Fruit fly (Drosophila melanogaster) whole organism, embryonic: Measurements from ENCODE around the gene CG12171.
A peak's percentile ranks its signal among the peaks of the same experiment; 100 is the strongest.

ENCODE experiments used
- Asciz ChIP-seq: fragments of 200-800 bp; sonication (Bioruptor generic); optimal IDR thresholded peaks from 2 replicates; lab custom pipeline; 2017; ENCODE audit warnings: missing biosample characterization, mild to moderate bottlenecking, missing genetic modification characterization, missing genetic modification reagents
- Atf6 ChIP-seq: fragments of 200-800 bp; sonication (Bioruptor generic); IDR thresholded peaks from 2 replicates; pipeline ENCODE4 v1.3.6; 2022; ENCODE audit warnings: missing biosample characterization, missing genetic modification characterization
- CG10274 ChIP-seq: fragments of 200-800 bp; sonication (Bioruptor generic); optimal IDR thresholded peaks from 3 replicates; lab custom pipeline; 2017; ENCODE audit warnings: missing biosample characterization, mild to moderate bottlenecking, missing genetic modification characterization
- CG10543 ChIP-seq: fragments of 200-800 bp; sonication (Bioruptor generic); optimal IDR thresholded peaks from 3 replicates; lab custom pipeline; 2017; ENCODE audit warnings: missing biosample characterization, mild to moderate bottlenecking, missing genetic modification characterization, moderate library complexity
- CG12391 ChIP-seq: fragments of 200-800 bp; sonication (Bioruptor generic); optimal IDR thresholded peaks from 3 replicates; lab custom pipeline; 2018; ENCODE audit warnings: missing biosample characterization, mild to moderate bottlenecking, missing genetic modification characterization, moderate library complexity
- CG15269 ChIP-seq: fragments of 200-800 bp; sonication (Bioruptor generic); optimal IDR thresholded peaks from 2 replicates; lab custom pipeline; 2018; ENCODE audit warnings: missing biosample characterization, mild to moderate bottlenecking, missing genetic modification characterization, moderate library complexity
- CG15479 ChIP-seq: fragments of 200-800 bp; sonication (Bioruptor generic); optimal IDR thresholded peaks from 3 replicates; lab custom pipeline; 2019; ENCODE audit warnings: missing biosample characterization, mild to moderate bottlenecking, missing genetic modification characterization, moderate library complexity
- CG1603 ChIP-seq: fragments of 200-800 bp; sonication (Bioruptor generic); optimal IDR thresholded peaks from 2 replicates; lab custom pipeline; 2019; ENCODE audit warnings: missing biosample characterization, mild to moderate bottlenecking, missing genetic modification characterization, moderate library complexity
- CG16813 ChIP-seq: fragments of 200-800 bp; sonication (Bioruptor generic); IDR thresholded peaks from 3 replicates; pipeline ENCODE4 v1.3.6; 2022; ENCODE audit warnings: missing biosample characterization, missing genetic modification characterization; ENCODE audit not compliant: partially characterized antibody
- CG2116 ChIP-seq: fragments of 200-800 bp; sonication (Bioruptor generic); optimal IDR thresholded peaks from 3 replicates; lab custom pipeline; 2018; ENCODE audit warnings: missing biosample characterization, mild to moderate bottlenecking, missing genetic modification characterization
- CG33213 ChIP-seq: fragments of 200-800 bp; sonication (Bioruptor generic); optimal IDR thresholded peaks from 3 replicates; lab custom pipeline; 2016; ENCODE audit warnings: missing biosample characterization, missing genetic modification characterization
- CG34422 ChIP-seq: fragments of 200-800 bp; sonication (Bioruptor generic); IDR thresholded peaks from 3 replicates; pipeline ENCODE4 v1.3.6; 2022; ENCODE audit warnings: missing biosample characterization, missing genetic modification characterization
- CG3995 ChIP-seq: fragments of 200-800 bp; sonication (Bioruptor generic); optimal IDR thresholded peaks from 3 replicates; lab custom pipeline; 2016; ENCODE audit warnings: missing biosample characterization, missing genetic modification characterization
- CG5245 ChIP-seq: fragments of 200-800 bp; sonication (Bioruptor generic); optimal IDR thresholded peaks from 3 replicates; lab custom pipeline; 2016; ENCODE audit warnings: missing biosample characterization, missing genetic modification characterization
- CG6689 ChIP-seq: fragments of 200-800 bp; sonication (Bioruptor generic); IDR thresholded peaks from 2 replicates; pipeline ENCODE4 v1.3.6; 2022; ENCODE audit warnings: missing biosample characterization, missing genetic modification characterization
- CG6791 ChIP-seq: fragments of 200-800 bp; sonication (Bioruptor generic); IDR thresholded peaks from 3 replicates; pipeline ENCODE4 v1.3.6; 2022; ENCODE audit warnings: missing biosample characterization, missing genetic modification characterization; ENCODE audit not compliant: partially characterized antibody
- CG6813 ChIP-seq: fragments of 200-800 bp; sonication (Bioruptor generic); optimal IDR thresholded peaks from 2 replicates; lab custom pipeline; 2017; ENCODE audit warnings: missing biosample characterization, missing genetic modification characterization, mild to moderate bottlenecking, moderate library complexity, missing genetic modification reagents
- Dip3 ChIP-seq: fragments of 200-800 bp; sonication (Bioruptor generic); optimal IDR thresholded peaks from 3 replicates; lab custom pipeline; 2016; ENCODE audit warnings: missing biosample characterization, missing genetic modification characterization
- Dref ChIP-seq: fragments of 200-800 bp; sonication (Bioruptor generic); IDR thresholded peaks from 2 replicates; pipeline ENCODE4 v1.3.6; 2022; ENCODE audit warnings: missing biosample characterization, missing genetic modification characterization
- Elba2 ChIP-seq: fragments of 200-800 bp; sonication (Bioruptor generic); optimal IDR thresholded peaks from 3 replicates; lab custom pipeline; 2016; ENCODE audit warnings: missing biosample characterization, missing genetic modification characterization
- Hsf ChIP-seq: fragments of 200-800 bp; sonication (Bioruptor generic); optimal IDR thresholded peaks from 3 replicates; lab custom pipeline; 2016; ENCODE audit warnings: missing biosample characterization, missing genetic modification characterization
- Mes4 ChIP-seq: fragments of 200-800 bp; sonication (Bioruptor generic); optimal IDR thresholded peaks from 2 replicates; lab custom pipeline; 2016; ENCODE audit warnings: missing biosample characterization, missing genetic modification characterization
- Myb ChIP-seq: fragments of 200-800 bp; sonication (Bioruptor generic); optimal IDR thresholded peaks from 2 replicates; lab custom pipeline; 2016; ENCODE audit warnings: missing biosample characterization, missing genetic modification characterization
- Neu2 ChIP-seq: fragments of 200-800 bp; sonication (Bioruptor generic); optimal IDR thresholded peaks from 3 replicates; lab custom pipeline; 2016; ENCODE audit warnings: missing biosample characterization, missing genetic modification characterization, borderline replicate concordance
- Nf-YC ChIP-seq: fragments of 200-800 bp; optimal IDR thresholded peaks from 3 replicates; lab custom pipeline; 2019; ENCODE audit warnings: missing biosample characterization, mild to moderate bottlenecking, missing genetic modification characterization, moderate library complexity
- Optix ChIP-seq: fragments of 200-800 bp; sonication (Bioruptor generic); IDR thresholded peaks from 3 replicates; pipeline ENCODE4 v1.3.6; 2022; ENCODE audit warnings: missing biosample characterization, missing genetic modification characterization
- Pdp1 ChIP-seq, 2 experiments: fragments of 200-800 bp; sonication (Bioruptor generic); optimal IDR thresholded peaks; 3 replicates each; lab custom pipeline; 2016; ENCODE audit warnings: missing biosample characterization in 2 of 2, missing genetic modification characterization in 2 of 2, mild to moderate bottlenecking in 1 of 2, moderate library complexity in 1 of 2
- Sry-δ ChIP-seq: fragments of 200-800 bp; sonication (Bioruptor generic); optimal IDR thresholded peaks from 2 replicates; lab custom pipeline; 2016; ENCODE audit warnings: missing biosample characterization, missing genetic modification characterization
- TFAM ChIP-seq: fragments of 200-800 bp; sonication (Bioruptor generic); optimal IDR thresholded peaks from 2 replicates; lab custom pipeline; 2017; ENCODE audit warnings: missing biosample characterization, missing genetic modification characterization, inconsistent platforms
- Usf ChIP-seq: fragments of 200-800 bp; sonication (Bioruptor generic); optimal IDR thresholded peaks from 2 replicates; lab custom pipeline; 2017; ENCODE audit warnings: missing genotype, missing biosample characterization, missing genetic modification characterization
- ato ChIP-seq: fragments of 200-800 bp; sonication (Bioruptor generic); IDR thresholded peaks from 2 replicates; pipeline ENCODE4 v1.3.6; 2022; ENCODE audit warnings: missing biosample characterization, missing genetic modification characterization; ENCODE audit not compliant: partially characterized antibody
- croc ChIP-seq: fragments of 200-800 bp; sonication (Bioruptor generic); conservative IDR thresholded peaks from 3 replicates; pipeline ENCODE4 v1.3.6; 2022; ENCODE audit warnings: missing biosample characterization, missing genetic modification characterization
- cwo ChIP-seq: fragments of 200-800 bp; sonication (Bioruptor generic); optimal IDR thresholded peaks from 3 replicates; lab custom pipeline; 2017; ENCODE audit warnings: missing biosample characterization, missing genetic modification characterization, mild to moderate bottlenecking, moderate library complexity, missing genetic modification reagents
- dimm ChIP-seq: fragments of 200-800 bp; sonication (Bioruptor generic); IDR thresholded peaks from 2 replicates; pipeline ENCODE4 v1.3.6; 2022; ENCODE audit warnings: missing biosample characterization, missing genetic modification characterization
- dpn ChIP-seq, 2 experiments: fragments of 200-800 bp; sonication (Bioruptor generic); optimal IDR thresholded peaks; 3 replicates each; lab custom pipeline; 2016; ENCODE audit warnings: missing biosample characterization in 2 of 2, missing genetic modification characterization in 2 of 2
- emc ChIP-seq: fragments of 200-800 bp; sonication (Bioruptor generic); optimal IDR thresholded peaks from 2 replicates; lab custom pipeline; 2016; ENCODE audit warnings: missing biosample characterization, missing genetic modification characterization
- en ChIP-seq: fragments of 200-800 bp; sonication (Bioruptor generic); optimal IDR thresholded peaks from 2 replicates; lab custom pipeline; 2016; ENCODE audit warnings: missing biosample characterization, missing genetic modification characterization
- gfzf ChIP-seq: fragments of 200-800 bp; sonication (Bioruptor generic); optimal IDR thresholded peaks from 2 replicates; lab custom pipeline; 2016; ENCODE audit warnings: missing biosample characterization, mild to moderate bottlenecking, missing genetic modification characterization, moderate library complexity
- hkb ChIP-seq, 2 experiments: fragments of 200-800 bp in 1 of 2; fragments of >200 bp in 1 of 2; sonication (Bioruptor generic) in 1 of 2; IDR thresholded peaks in 1 of 2; optimal IDR thresholded peaks in 1 of 2; 2 replicates each; pipeline versions ENCODE4 v1.3.6 to Lab custom; 2017 to 2022; ENCODE audit warnings: missing biosample characterization in 1 of 2, missing genetic modification characterization in 1 of 2
- inv ChIP-seq: fragments of 200-800 bp; sonication (Bioruptor generic); IDR thresholded peaks from 2 replicates; pipeline ENCODE4 v1.3.6; 2022; ENCODE audit warnings: missing biosample characterization, missing genetic modification characterization; ENCODE audit not compliant: partially characterized antibody
- klu ChIP-seq: fragments of 200-800 bp; sonication (Bioruptor generic); IDR thresholded peaks from 2 replicates; pipeline ENCODE4 v1.3.6; 2022; ENCODE audit warnings: missing biosample characterization, missing genetic modification characterization
- nerfin-2 ChIP-seq: fragments of 200-800 bp; sonication (Bioruptor generic); IDR thresholded peaks from 2 replicates; pipeline ENCODE4 v1.3.6; 2022; ENCODE audit warnings: missing biosample characterization, missing genetic modification characterization; ENCODE audit not compliant: partially characterized antibody
- oc ChIP-seq: fragments of 200-800 bp; sonication (Bioruptor generic); optimal IDR thresholded peaks from 2 replicates; lab custom pipeline; 2018; ENCODE audit warnings: missing biosample characterization, mild to moderate bottlenecking, missing genetic modification characterization, moderate library complexity
- pan ChIP-seq, 4 experiments: fragments of >200 bp in 3 of 4; fragments of 200-800 bp in 1 of 4; sonication (Bioruptor generic) in 1 of 4; optimal IDR thresholded peaks in 3 of 4; IDR thresholded peaks in 1 of 4; 2 replicates each; pipeline versions ENCODE4 v1.3.6 to Lab custom; 2017 to 2022; ENCODE audit warnings: missing biosample characterization in 2 of 4, missing genetic modification characterization in 2 of 4, mixed read lengths in 1 of 4
- phol ChIP-seq: fragments of 200-800 bp; sonication (Bioruptor generic); optimal IDR thresholded peaks from 3 replicates; lab custom pipeline; 2018; ENCODE audit warnings: missing biosample characterization, mild to moderate bottlenecking, missing genetic modification characterization, moderate library complexity
- tap ChIP-seq: fragments of 200-800 bp; optimal IDR thresholded peaks from 3 replicates; lab custom pipeline; 2019; ENCODE audit warnings: missing biosample characterization, mild to moderate bottlenecking, missing genetic modification characterization, moderate library complexity
- tin ChIP-seq: fragments of 200-800 bp; sonication (Bioruptor generic); optimal IDR thresholded peaks from 3 replicates; lab custom pipeline; 2016; ENCODE audit warnings: missing biosample characterization, missing genetic modification characterization
- tna ChIP-seq: fragments of 200-800 bp; sonication (Bioruptor generic); IDR thresholded peaks from 2 replicates; pipeline ENCODE4 v1.3.6; 2022; ENCODE audit warnings: missing biosample characterization, missing genetic modification characterization; ENCODE audit not compliant: partially characterized antibody
- wdn ChIP-seq: fragments of 200-800 bp; sonication (Bioruptor generic); IDR thresholded peaks from 2 replicates; pipeline ENCODE4 v1.3.6; 2022; ENCODE audit warnings: missing biosample characterization, missing genetic modification characterization

The CG12171 gene

DNA sequence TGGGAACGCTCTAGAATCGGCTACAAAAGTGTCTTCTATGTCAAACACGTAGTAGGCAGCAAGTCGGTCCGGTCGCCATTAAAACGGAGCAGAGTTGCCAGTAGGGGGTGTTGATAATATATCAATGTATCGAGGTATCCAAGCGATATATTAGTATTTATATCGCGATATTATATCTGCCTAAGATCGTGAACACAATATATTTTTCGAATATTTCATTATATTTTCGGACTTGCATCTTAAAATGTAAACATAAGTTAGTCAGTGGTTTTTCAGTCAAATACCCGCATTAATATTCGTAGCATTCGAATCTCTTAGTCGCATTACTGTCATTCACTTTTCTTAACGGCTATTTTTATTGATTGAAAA is 26.4 kb downstream of the CG12171 start, which contains the start of gene CG2182 (continued):
- TF ChIP-seq en (GFP tag; lab: Kevin White, UChicago), result no peak
- TF ChIP-seq CG6813, result no peak
- TF ChIP-seq phol (tag; lab: Kevin White, UChicago), result peak; percentile 90
- peak; percentile 53 for TF ChIP-seq Sry-δ (GFP tag; lab: Kevin White, UChicago)
- peak; percentile 86 for TF ChIP-seq CG6791 (GFP tag; lab: Robert Waterston, UW)
- peak; percentile 44 for TF ChIP-seq CG1603
- TF ChIP-seq oc, result no peak
- TF ChIP-seq klu, result no peak
- TF ChIP-seq Dip3, result no peak
- TF ChIP-seq Elba2 (GFP tag; lab: Kevin White, UChicago), result no peak
- TF ChIP-seq cwo (GFP tag; lab: Kevin White, UChicago), result no peak
- peak; percentile 84 for TF ChIP-seq CG3995 (GFP tag; lab: Kevin White, UChicago)
- no peak for TF ChIP-seq CG34422 (GFP tag; lab: Robert Waterston, UW)
- TF ChIP-seq Nf-YC, result no peak
- TF ChIP-seq CG6689 (GFP tag; lab: Robert Waterston, UW), result 0 out of 2 replicates have a peak, but pooled peaks have one; percentile 5
- TF ChIP-seq CG12391 (tag; lab: Kevin White, UChicago), result no peak
- peak in 1 of 2 experiments; percentile 1 for TF ChIP-seq dpn (GFP tag; optimal IDR thresholded peaks at IDR 0.05; lab: Kevin White, UChicago)
- no peak for TF ChIP-seq tin (GFP tag; lab: Kevin White, UChicago)
- no peak for TF ChIP-seq TFAM (GFP tag; lab: Kevin White, UChicago)
- TF ChIP-seq CG15269 (tag; lab: Kevin White, UChicago), result no peak
- TF ChIP-seq tna (GFP tag; lab: Robert Waterston, UW), result peak; percentile 10
- TF ChIP-seq wdn (GFP tag; lab: Robert Waterston, UW), result no peak
- no peak for TF ChIP-seq CG10543 (GFP tag; lab: Kevin White, UChicago)
- TF ChIP-seq CG15479, result no peak
- peak; percentile 3 for TF ChIP-seq Hsf (GFP tag; lab: Kevin White, UChicago)
- TF ChIP-seq nerfin-2 (GFP tag; lab: Robert Waterston, UW), result peak; percentile 7
- peak in 1 of 2 experiments; percentile 33 for TF ChIP-seq Pdp1 (GFP tag; optimal IDR thresholded peaks at IDR 0.05; lab: Kevin White, UChicago)
- no peak for TF ChIP-seq Atf6
- TF ChIP-seq inv (GFP tag; lab: Robert Waterston, UW), result peak; percentile 62
- no peak for TF ChIP-seq Optix (GFP tag; lab: Robert Waterston, UW)
- peak; percentile 56 for TF ChIP-seq Dref (GFP tag; lab: Robert Waterston, UW)
- no peak for TF ChIP-seq pan (optimal IDR thresholded peaks at IDR 0.05; lab: Kevin White, UChicago)
- TF ChIP-seq pan (GFP tag; optimal IDR thresholded peaks at IDR 0.05 in 1 of 2, IDR thresholded peaks at IDR 0.05 in 1 of 2), result no peak
- no peak for TF ChIP-seq CG33213 (GFP tag; lab: Kevin White, UChicago)
- TF ChIP-seq CG10274, result no peak
- TF ChIP-seq CG16813 (GFP tag; lab: Robert Waterston, UW), result peak; percentile 50
- no peak for TF ChIP-seq tap (tag; lab: Kevin White, UChicago)
- TF ChIP-seq Myb (GFP tag; lab: Kevin White, UChicago), result peak; percentile 28
- no peak for TF ChIP-seq dimm (GFP tag; lab: Robert Waterston, UW)
- no peak for TF ChIP-seq Asciz (GFP tag; lab: Kevin White, UChicago)
- TF ChIP-seq croc (GFP tag; lab: Robert Waterston, UW), result no peak
- no peak for TF ChIP-seq Usf (GFP tag; lab: Kevin White, UChicago)
- no peak for TF ChIP-seq emc (GFP tag; lab: Kevin White, UChicago)
- TF ChIP-seq Neu2, result no peak
- TF ChIP-seq Mes4, result no peak
- no peak for TF ChIP-seq hkb (optimal IDR thresholded peaks at IDR 0.05; lab: Kevin White, UChicago)
- TF ChIP-seq hkb (GFP tag; IDR thresholded peaks at IDR 0.05; lab: Robert Waterston, UW), result no peak
- peak; percentile 19 for TF ChIP-seq gfzf (GFP tag; lab: Kevin White, UChicago)
- no peak for TF ChIP-seq CG5245 (GFP tag; lab: Kevin White, UChicago)
- TF ChIP-seq ato (GFP tag; lab: Robert Waterston, UW), result peak; percentile 83
- TF ChIP-seq CG2116, result no peak
